Worm (Caenorhabditis elegans): ENCODE data around the gene T08G5.15.

T08G5.15 gene

DNA sequence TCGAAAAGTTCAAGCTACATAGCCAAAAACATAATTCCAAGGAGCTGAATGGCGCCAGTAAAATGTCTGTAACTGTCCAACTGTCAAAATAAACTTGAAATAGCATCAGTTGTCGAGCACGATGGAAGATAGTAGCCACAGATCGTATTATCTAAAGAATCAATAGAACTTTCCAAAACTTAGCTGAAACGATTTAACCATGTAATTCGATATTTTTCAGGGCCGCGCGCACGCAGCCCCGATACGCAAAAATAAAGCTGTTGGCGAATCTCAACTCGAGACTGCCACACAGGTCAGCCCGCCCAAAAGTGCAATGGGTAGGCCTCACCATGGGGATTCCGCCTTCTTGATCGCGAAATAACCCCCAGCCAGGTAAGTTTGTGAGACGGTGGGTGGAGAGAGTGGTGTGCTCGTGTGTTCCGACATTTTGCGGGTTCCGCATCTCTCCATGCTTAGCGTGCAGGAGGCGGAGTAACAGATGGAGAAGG is 5.3 kb upstream of the T08G5.15 start (continued):
- TF ChIP-seq him-1 (tag; optimal IDR thresholded peaks at IDR 0.05) (peak; percentile 94), F57A8.1 (GFP tag; optimal IDR thresholded peaks at IDR 0.05) (no peak), athp-1 (tag; optimal IDR thresholded peaks at IDR 0.05) (no peak), B0336.3 (GFP tag; IDR thresholded peaks at IDR 0.05) (peak; percentile 94), nhr-120 (GFP tag; IDR thresholded peaks at IDR 0.05) (no peak), dox-1 (GFP tag; IDR thresholded peaks at IDR 0.05) (peak; percentile 96), B0019.2 (GFP tag; conservative IDR thresholded peaks at IDR 0.05) (no peak), xnd-1 (tag; optimal IDR thresholded peaks at IDR 0.05) (peak; percentile 42), hlh-12 (tag; optimal IDR thresholded peaks at IDR 0.05) (no peak), madf-10 (tag; optimal IDR thresholded peaks at IDR 0.05) (peak; percentile 67), pha-4 (tag; optimal IDR thresholded peaks at IDR 0.05) (no peak), egl-44 (GFP tag; IDR thresholded peaks at IDR 0.05) (peak; percentile 57; the same call in 1 of the 2 replicates), attf-3 (GFP tag; conservative IDR thresholded peaks at IDR 0.05) (no peak), hlh-26 (GFP tag; conservative IDR thresholded peaks at IDR 0.05) (no peak), nfyb-1 (GFP tag; IDR thresholded peaks at IDR 0.05) (no peak), fkh-3 (tag; optimal IDR thresholded peaks at IDR 0.05) (no peak), lsl-1 (GFP tag; optimal IDR thresholded peaks at IDR 0.05) (peak; percentile 64), nfya-2 (GFP tag; IDR thresholded peaks at IDR 0.05) (0 out of 2 replicates have a peak, but pooled peaks have one; percentile 17), attf-5 (GFP tag; optimal IDR thresholded peaks at IDR 0.05) (no peak), F22D6.2 (tag; optimal IDR thresholded peaks at IDR 0.05) (peak; percentile 12), T26A5.8 (tag; optimal IDR thresholded peaks at IDR 0.05) (no peak), ceh-58 (GFP tag; IDR thresholded peaks at IDR 0.05) (no peak), let-526 (GFP tag; IDR thresholded peaks at IDR 0.05) (0 out of 2 replicates have a peak, but pooled peaks have one; percentile 5), bed-1 (GFP tag; IDR thresholded peaks at IDR 0.05) (no peak), atf-7 (tag; optimal IDR thresholded peaks at IDR 0.05) (peak; percentile 26), mes-4 (tag; optimal IDR thresholded peaks at IDR 0.05) (peak; percentile 6), sptf-2 (GFP tag; optimal IDR thresholded peaks at IDR 0.05) (peak; percentile 88), lir-1 (GFP tag; conservative IDR thresholded peaks at IDR 0.05) (no peak), F55B11.4 (tag; optimal IDR thresholded peaks at IDR 0.05; ENCODE audit: borderline replicate concordance, insufficient read depth) (no peak), dpl-1 (GFP tag; optimal IDR thresholded peaks at IDR 0.05) (no peak), tbx-9 (tag; optimal IDR thresholded peaks at IDR 0.05; ENCODE audit: borderline replicate concordance) (no peak), bed-2 (GFP tag; IDR thresholded peaks at IDR 0.05) (no peak), hmg-1.2 (GFP tag; IDR thresholded peaks at IDR 0.05) (peak; percentile 97), aptf-3 (GFP tag; IDR thresholded peaks at IDR 0.05) (0 out of 2 replicates have a peak, but pooled peaks have one; percentile 52), ztf-22 (GFP tag; optimal IDR thresholded peaks at IDR 0.05) (no peak), D2030.7 (GFP tag; IDR thresholded peaks at IDR 0.05) (peak; percentile 96), ceh-40 (GFP tag; IDR thresholded peaks at IDR 0.05) (no peak), ceh-91 (GFP tag; IDR thresholded peaks at IDR 0.05) (peak; percentile 54), zfh-2 (GFP tag; conservative IDR thresholded peaks at IDR 0.05) (no peak), snpc-1.1 (tag; optimal IDR thresholded peaks at IDR 0.05; ENCODE audit: insufficient read depth) (peak; percentile 92), madf-8 (GFP tag; conservative IDR thresholded peaks at IDR 0.05) (peak; percentile 44), Y67H2A.10 (GFP tag; conservative IDR thresholded peaks at IDR 0.05) (0 out of 2 replicates have a peak, but pooled peaks have one; percentile 31), F49E8.2 (tag; optimal IDR thresholded peaks at IDR 0.05; ENCODE audit: insufficient read depth) (peak; percentile 8), cebp-1 (GFP tag; IDR thresholded peaks at IDR 0.05) (peak; percentile 43; the same call in 1 of the 2 replicates), cebp-1 (tag; optimal IDR thresholded peaks at IDR 0.05) (no peak), lin-54 (GFP tag; optimal IDR thresholded peaks at IDR 0.05) (peak; percentile 61), aptf-2 (GFP tag; conservative IDR thresholded peaks at IDR 0.05) (peak; percentile 74; the same call in 1 of the 2 replicates), F39B2.1 (GFP tag; IDR thresholded peaks at IDR 0.05) (no peak; the same call in 1 of the 2 replicates), mcd-1 (GFP tag; IDR thresholded peaks at IDR 0.05) (peak; percentile 86)
